Worm (Caenorhabditis elegans): Measurements from ENCODE around the gene Y42H9AR.2.

DNA sequence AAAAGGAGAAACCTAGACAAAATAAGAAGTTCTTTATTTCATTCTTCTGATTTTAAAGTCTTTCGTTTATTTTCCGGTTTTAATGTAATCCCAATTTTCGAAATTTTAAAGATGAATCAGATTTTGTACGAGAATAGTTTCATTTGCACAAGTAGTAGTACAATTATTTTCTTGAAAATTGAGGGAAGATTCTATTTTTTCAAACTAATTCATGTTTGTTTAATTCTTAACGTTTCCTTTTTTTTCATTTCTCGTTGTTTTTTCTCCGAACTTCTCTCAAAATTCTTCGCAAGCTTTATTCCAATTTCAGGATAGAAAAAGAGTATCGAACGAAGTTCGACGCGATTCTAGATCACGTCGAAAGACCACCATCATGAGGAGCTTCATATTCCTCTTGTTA lies 37.3 kb upstream of the Y42H9AR.2 start, which contains the start of gene sax-7:
- TF ChIP-seq zfp-2 (tag; optimal IDR thresholded peaks at IDR 0.05) (no peak), pha-4 (GFP tag; IDR thresholded peaks at IDR 0.05) (no peak), pha-4 (tag; optimal IDR thresholded peaks at IDR 0.05) (no peak), rbr-2 (tag; optimal IDR thresholded peaks at IDR 0.05) (no peak), lin-13 (GFP tag; optimal IDR thresholded peaks at IDR 0.05) (no peak), R02D3.7 (tag; optimal IDR thresholded peaks at IDR 0.05) (no peak), F49E8.2 (tag; optimal IDR thresholded peaks at IDR 0.05; ENCODE audit: borderline replicate concordance) (no peak), unc-62 (GFP tag; optimal IDR thresholded peaks at IDR 0.05 in 1 of 2) (no peak), unc-62 (tag; optimal IDR thresholded peaks at IDR 0.05) (no peak), mdl-1 (tag; optimal IDR thresholded peaks at IDR 0.05) (no peak), pqm-1 (tag; optimal IDR thresholded peaks at IDR 0.05) (no peak), aly-2 (tag; optimal IDR thresholded peaks at IDR 0.05) (no peak), fkh-10 (GFP tag; optimal IDR thresholded peaks at IDR 0.05) (no peak), Y105C5A.15 (GFP tag; IDR thresholded peaks at IDR 0.05) (no peak), ceh-82 (tag; optimal IDR thresholded peaks at IDR 0.05) (no peak)

Data from whole organism, L4 larva.